Worm (Caenorhabditis elegans): ENCODE data around the gene nspc-1.
A peak's percentile ranks its signal among the peaks of the same experiment; 100 is the strongest.

Gene nspc-1

ce11 chrX:8566521-8567032 lies 31.7 kb upstream of the nspc-1 start:
- TF ChIP-seq F13C5.2 (tag; optimal IDR thresholded peaks at IDR 0.05) (no peak), ets-7 (tag; optimal IDR thresholded peaks at IDR 0.05) (no peak), pes-1 (GFP tag; IDR thresholded peaks at IDR 0.05) (no peak)

ce11 chrX:8565810-8566416 lies 31.0 kb upstream of the nspc-1 start:
- TF ChIP-seq hmg-4 (GFP tag; optimal IDR thresholded peaks at IDR 0.05), result peak; percentile 59
- TF ChIP-seq ceh-13 (GFP tag; optimal IDR thresholded peaks at IDR 0.05), result no peak
- peak; percentile 21 for TF ChIP-seq F13C5.2 (tag; optimal IDR thresholded peaks at IDR 0.05)

- TF ChIP-seq ceh-13 (GFP tag; optimal IDR thresholded peaks at IDR 0.05) (no peak), hmbx-1 (tag; optimal IDR thresholded peaks at IDR 0.05) (no peak), B0310.2 (tag; optimal IDR thresholded peaks at IDR 0.05) (no peak), tbx-37 (GFP tag; conservative IDR thresholded peaks at IDR 0.05) (no peak), scrt-1 (GFP tag; IDR thresholded peaks at IDR 0.05) (no peak)
Measured at ce11 chrX:8564451-8564795, 29.5 kb upstream of the nspc-1 start.

ce11 chrX:8563663-8564450 lies 29.0 kb upstream of the nspc-1 start:
- TF ChIP-seq tbx-37 (GFP tag; conservative IDR thresholded peaks at IDR 0.05), result no peak
- no peak for TF ChIP-seq aly-1 (tag; optimal IDR thresholded peaks at IDR 0.05)
- TF ChIP-seq pes-1 (GFP tag; IDR thresholded peaks at IDR 0.05), result no peak
- no peak for TF ChIP-seq sea-1 (GFP tag; conservative IDR thresholded peaks at IDR 0.05)
- TF ChIP-seq tra-4 (tag; optimal IDR thresholded peaks at IDR 0.05), result no peak
- TF ChIP-seq scrt-1 (GFP tag; IDR thresholded peaks at IDR 0.05), result no peak
- no peak for TF ChIP-seq ets-7 (tag; optimal IDR thresholded peaks at IDR 0.05)
- no peak for TF ChIP-seq ceh-13 (GFP tag; optimal IDR thresholded peaks at IDR 0.05)
- no peak for TF ChIP-seq ama-1 (optimal IDR thresholded peaks at IDR 0.05)
- TF ChIP-seq F13C5.2 (tag; optimal IDR thresholded peaks at IDR 0.05), result no peak
- no peak for TF ChIP-seq hmg-4 (GFP tag; optimal IDR thresholded peaks at IDR 0.05)
- TF ChIP-seq tbx-11 (GFP tag; IDR thresholded peaks at IDR 0.05), result no peak
- no peak for TF ChIP-seq hnd-1 (tag; optimal IDR thresholded peaks at IDR 0.05)
- TF ChIP-seq ceh-36 (tag; optimal IDR thresholded peaks at IDR 0.05), result no peak
- TF ChIP-seq hmbx-1 (tag; optimal IDR thresholded peaks at IDR 0.05), result no peak

- TF ChIP-seq hnd-1 (tag; optimal IDR thresholded peaks at IDR 0.05), result no peak
Measured at ce11 chrX:8562586-8562985, 27.7 kb upstream of the nspc-1 start.

ce11 chrX:8556614-8557196 lies 21.8 kb upstream of the nspc-1 start, which contains the start of gene utx-1:
TSS of gene utx-1 (plus strand) at chrX:8557146.
- no peak for TF ChIP-seq hmbx-1 (tag; optimal IDR thresholded peaks at IDR 0.05)
- peak; percentile 45 for TF ChIP-seq F13C5.2 (tag; optimal IDR thresholded peaks at IDR 0.05)
- peak; percentile 43 for TF ChIP-seq hmg-4 (GFP tag; optimal IDR thresholded peaks at IDR 0.05)
- TF ChIP-seq aly-1 (tag; optimal IDR thresholded peaks at IDR 0.05), result peak; percentile 43
- TF ChIP-seq ets-7 (tag; optimal IDR thresholded peaks at IDR 0.05), result no peak

- TF ChIP-seq ceh-13 (GFP tag; optimal IDR thresholded peaks at IDR 0.05) (no peak), aly-1 (tag; optimal IDR thresholded peaks at IDR 0.05) (no peak), sea-1 (GFP tag; conservative IDR thresholded peaks at IDR 0.05) (no peak), tbx-37 (GFP tag; conservative IDR thresholded peaks at IDR 0.05) (no peak), pes-1 (GFP tag; IDR thresholded peaks at IDR 0.05) (no peak), ama-1 (optimal IDR thresholded peaks at IDR 0.05) (no peak), ceh-36 (tag; optimal IDR thresholded peaks at IDR 0.05) (no peak), tbx-11 (GFP tag; IDR thresholded peaks at IDR 0.05) (no peak), hmbx-1 (tag; optimal IDR thresholded peaks at IDR 0.05) (no peak), hmg-4 (GFP tag; optimal IDR thresholded peaks at IDR 0.05) (no peak), hnd-1 (tag; optimal IDR thresholded peaks at IDR 0.05) (no peak), B0310.2 (tag; optimal IDR thresholded peaks at IDR 0.05) (no peak)
Measured at ce11 chrX:8554029-8554428, 19.1 kb upstream of the nspc-1 start.

ce11 chrX:8551687-8552327 lies 16.9 kb upstream of the nspc-1 start, which contains the start of gene dhhc-14:
TSS of gene dhhc-14 (plus strand) at chrX:8552277.
- TF ChIP-seq hmg-4 (GFP tag; optimal IDR thresholded peaks at IDR 0.05) (peak; percentile 53), F13C5.2 (tag; optimal IDR thresholded peaks at IDR 0.05) (peak; percentile 31), tbx-11 (GFP tag; IDR thresholded peaks at IDR 0.05) (0 out of 2 replicates have a peak, but pooled peaks have one; percentile 18), ets-7 (tag; optimal IDR thresholded peaks at IDR 0.05) (no peak), sea-1 (GFP tag; conservative IDR thresholded peaks at IDR 0.05) (no peak), tra-4 (tag; optimal IDR thresholded peaks at IDR 0.05) (no peak)
